Fruit fly (Drosophila melanogaster): ENCODE measurements around the gene CG17834.
A peak's percentile ranks its signal among the peaks of the same experiment; 100 is the strongest.

CG17834 gene

DNA sequence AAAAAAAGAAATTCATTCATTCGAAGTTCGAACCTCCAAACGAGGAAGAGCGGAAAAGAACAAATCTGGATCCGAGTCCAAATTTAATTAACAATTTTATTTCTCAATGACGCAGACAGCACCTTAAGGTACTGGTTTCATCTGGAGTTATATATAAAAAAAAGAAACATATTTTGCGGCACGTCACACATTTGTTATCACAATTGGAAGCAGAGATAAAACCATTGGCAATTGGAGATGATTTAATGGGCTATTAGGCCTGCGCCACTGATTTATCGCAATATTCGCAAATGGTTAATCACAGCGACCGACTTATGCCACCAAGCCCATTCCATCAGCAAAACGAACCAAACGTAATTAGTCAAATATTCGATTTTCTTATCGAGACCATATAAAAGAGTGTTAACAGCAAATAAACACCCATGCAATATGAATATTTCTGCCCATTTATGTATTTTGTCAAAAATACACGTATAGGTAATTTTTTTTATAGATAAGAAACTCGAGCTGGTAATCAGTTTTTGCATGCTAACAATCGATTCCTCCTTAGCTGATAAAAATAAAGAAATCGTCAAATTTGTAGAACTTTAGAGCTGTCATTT, 9.6 kb downstream of the CG17834 start:
- TF ChIP-seq gcm2 (GFP tag; optimal IDR thresholded peaks at IDR 0.05) = no peak
- TF ChIP-seq Xrp1 (GFP tag; IDR thresholded peaks at IDR 0.05) = 0 out of 2 replicates have a peak, but pooled peaks have one; percentile 8
- peak; percentile 73 for TF ChIP-seq Elba2 (GFP tag; optimal IDR thresholded peaks at IDR 0.05)
- no peak for TF ChIP-seq CG15601 (tag; optimal IDR thresholded peaks at IDR 0.05)
- peak; percentile 76 for TF ChIP-seq exex (tag; optimal IDR thresholded peaks at IDR 0.05)
- peak; percentile 44 for TF ChIP-seq lab (GFP tag; optimal IDR thresholded peaks at IDR 0.05)

DNA sequence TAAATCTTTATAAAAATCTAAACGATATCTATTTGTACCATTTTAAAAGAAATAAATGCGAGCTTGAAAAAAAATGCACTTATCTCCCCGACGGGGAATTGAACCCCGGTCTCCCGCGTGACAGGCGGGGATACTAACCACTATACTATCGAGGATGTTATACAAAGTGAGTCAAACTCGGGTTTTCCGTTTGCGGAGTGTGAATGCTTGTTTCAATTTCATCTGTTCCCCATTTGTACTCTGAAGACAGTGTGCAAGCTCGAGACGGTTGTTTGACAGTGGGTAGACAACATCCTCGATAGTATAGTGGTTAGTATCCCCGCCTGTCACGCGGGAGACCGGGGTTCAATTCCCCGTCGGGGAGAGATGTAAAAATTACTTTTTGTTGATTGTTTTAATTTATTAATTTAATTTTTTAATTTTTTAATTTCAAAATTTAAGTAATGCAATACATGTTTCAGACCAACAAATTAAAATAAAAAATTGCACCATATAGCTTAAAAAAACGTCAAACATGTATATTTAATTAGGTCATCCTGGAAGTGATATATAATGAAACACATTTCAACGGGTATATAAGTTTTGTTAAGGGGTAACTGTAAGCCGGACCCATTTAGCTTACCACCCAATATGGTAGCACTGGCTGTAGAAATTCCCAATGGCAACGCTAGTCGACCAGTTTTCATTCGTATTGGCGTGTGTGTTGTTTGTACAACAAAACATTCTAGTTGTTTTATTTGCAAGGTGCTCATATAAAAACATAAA, 12.7 kb downstream of the CG17834 start, which contains the start of gene Sema1a:
Gene Sema1a, plus strand, starts transcription at position 679 of the 765 bp plus-strand sequence.
- TF ChIP-seq CG31441 (GFP tag; IDR thresholded peaks at IDR 0.05) = peak; percentile 51; the same call in 1 of the 2 replicates
- TF ChIP-seq Dip3 (GFP tag; optimal IDR thresholded peaks at IDR 0.05) = peak; percentile 52
- no peak for TF ChIP-seq yki (optimal IDR thresholded peaks at IDR 0.05)
- TF ChIP-seq CG12942 (GFP tag; optimal IDR thresholded peaks at IDR 0.05) = peak; percentile 7
- peak; percentile 86 for TF ChIP-seq slbo (GFP tag; IDR thresholded peaks at IDR 0.05)
- no peak for TF ChIP-seq cad (GFP tag; optimal IDR thresholded peaks at IDR 0.05)
- TF ChIP-seq CG11398 (GFP tag; optimal IDR thresholded peaks at IDR 0.05) = no peak
- peak; percentile 88 for TF ChIP-seq sd (tag; optimal IDR thresholded peaks at IDR 0.05)
- TF ChIP-seq CG15514 (GFP tag; optimal IDR thresholded peaks at IDR 0.05) = peak; percentile 46
- TF ChIP-seq al (GFP tag; IDR thresholded peaks at IDR 0.05) = no peak; the same call in 1 of the 2 replicates
- peak; percentile 86 for TF ChIP-seq Opbp (GFP tag; IDR thresholded peaks at IDR 0.05; ENCODE audit: partially characterized antibody)
- TF ChIP-seq dm (GFP tag; optimal IDR thresholded peaks at IDR 0.05) = peak; percentile 14
- TF ChIP-seq NC2α (GFP tag; optimal IDR thresholded peaks at IDR 0.05) = peak; percentile 66
- TF ChIP-seq vvl (GFP tag; IDR thresholded peaks at IDR 0.05) = peak; percentile 79
- peak; percentile 84 for TF ChIP-seq tna (GFP tag; IDR thresholded peaks at IDR 0.05; ENCODE audit: partially characterized antibody)
- TF ChIP-seq CG3838 (GFP tag; optimal IDR thresholded peaks at IDR 0.05) = no peak
- no peak for TF ChIP-seq CG3407 (GFP tag; optimal IDR thresholded peaks at IDR 0.05)
- TF ChIP-seq sna (GFP tag; IDR thresholded peaks at IDR 0.05; ENCODE audit: partially characterized antibody) = peak; percentile 81
- no peak for TF ChIP-seq CG17186 (GFP tag; optimal IDR thresholded peaks at IDR 0.05)
- TF ChIP-seq CG4730 (GFP tag; IDR thresholded peaks at IDR 0.05) = peak; percentile 51; the same call in 1 of the 2 replicates
- no peak for TF ChIP-seq tll (GFP tag; optimal IDR thresholded peaks at IDR 0.05)
- no peak for TF ChIP-seq prd (optimal IDR thresholded peaks at IDR 0.05)
- TF ChIP-seq prd (GFP tag; IDR thresholded peaks at IDR 0.05) = peak; percentile 80
- peak; percentile 90 for TF ChIP-seq sens (GFP tag)
- no peak for TF ChIP-seq klu (GFP tag; IDR thresholded peaks at IDR 0.05)
- no peak; the same call in 1 of the 2 replicates for TF ChIP-seq sens-2 (GFP tag; IDR thresholded peaks at IDR 0.05)
- no peak for TF ChIP-seq MESR4 (GFP tag; optimal IDR thresholded peaks at IDR 0.05)
- no peak; the same call in 1 of the 2 replicates for TF ChIP-seq CG14667 (GFP tag; IDR thresholded peaks at IDR 0.05)
- TF ChIP-seq oc (tag; optimal IDR thresholded peaks at IDR 0.05) = peak; percentile 92
- TF ChIP-seq sc (optimal IDR thresholded peaks at IDR 0.05) = no peak
- TF ChIP-seq sc (GFP tag; optimal IDR thresholded peaks at IDR 0.05) = no peak
- TF ChIP-seq Trl (optimal IDR thresholded peaks at IDR 0.05) = no peak
- peak; percentile 51 for TF ChIP-seq Trl (GFP tag; optimal IDR thresholded peaks at IDR 0.05)
- peak; percentile 70 for TF ChIP-seq ewg (GFP tag; optimal IDR thresholded peaks at IDR 0.05)
- 0 out of 2 replicates have a peak, but pooled peaks have one; percentile 40 for TF ChIP-seq ap (GFP tag; IDR thresholded peaks at IDR 0.05)
- TF ChIP-seq Tbp (GFP tag; optimal IDR thresholded peaks at IDR 0.05) = no peak
- TF ChIP-seq ato (GFP tag; IDR thresholded peaks at IDR 0.05; ENCODE audit: partially characterized antibody) = peak; percentile 86
- peak; percentile 62 for TF ChIP-seq Bteb2 (GFP tag; optimal IDR thresholded peaks at IDR 0.05)
- TF ChIP-seq CG5245 (GFP tag; optimal IDR thresholded peaks at IDR 0.05) = peak; percentile 11
- peak; percentile 79 for TF ChIP-seq pho (GFP tag; optimal IDR thresholded peaks at IDR 0.05)
- no peak for TF ChIP-seq ash1 (GFP tag; optimal IDR thresholded peaks at IDR 0.05)
- TF ChIP-seq CG12391 (tag; optimal IDR thresholded peaks at IDR 0.05) = peak; percentile 69
